Fruit fly (Drosophila melanogaster) whole organism: Measurements from ENCODE around the gene Tengl3.

Source experiments
- CG8478 ChIP-seq: fragments of >200 bp; optimal IDR thresholded peaks from 2 replicates; lab custom pipeline; 2018; ENCODE audit warnings: inconsistent platforms
- Dll ChIP-seq: fragments of >200 bp; optimal IDR thresholded peaks from 2 replicates; lab custom pipeline; 2017
- EcR ChIP-seq, 2 experiments: fragments of >200 bp; optimal IDR thresholded peaks; 2 replicates each; lab custom pipeline; 2017; ENCODE audit warnings: missing biosample characterization in 2 of 2, missing genetic modification characterization in 2 of 2, missing genetic modification reagents in 2 of 2
- pan ChIP-seq: fragments of >200 bp; optimal IDR thresholded peaks from 2 replicates; lab custom pipeline; 2017
- psq ChIP-seq: fragments of >200 bp; optimal IDR thresholded peaks from 2 replicates; lab custom pipeline; 2017
- usp ChIP-seq: fragments of >200 bp; optimal IDR thresholded peaks from 2 replicates; lab custom pipeline; 2017; ENCODE audit warnings: missing biosample characterization, missing genetic modification characterization, mixed read lengths

dm6 chr2L:2192123-2192601 is 45.9 kb downstream of the Tengl3 start, which contains the start of gene CG10874:
- no peak for TF ChIP-seq psq
- TF ChIP-seq usp (GFP tag; lab: Kevin White, UChicago): no peak
- no peak for TF ChIP-seq Dll (lab: Kevin White, UChicago)
- TF ChIP-seq EcR (GFP tag; optimal IDR thresholded peaks at IDR 0.05; lab: Kevin White, UChicago): no peak
- TF ChIP-seq CG8478: no peak
- TF ChIP-seq pan: no peak
